Fruit fly (Drosophila melanogaster) whole organism, prepupa: ENCODE data around the gene Con.

Experiments
- Blimp-1 ChIP-seq: fragments of 200-800 bp; sonication (Bioruptor generic); optimal IDR thresholded peaks from 3 replicates; lab custom pipeline; 2017; ENCODE audit warnings: missing biosample characterization, missing genetic modification characterization, mild to moderate bottlenecking, moderate library complexity, missing genetic modification reagents
- CG31627 ChIP-seq: fragments of 200-800 bp; sonication (Bioruptor generic); optimal IDR thresholded peaks from 3 replicates; lab custom pipeline; 2016; ENCODE audit warnings: missing biosample characterization, missing genetic modification characterization
- CG6792 ChIP-seq: fragments of 200-800 bp; sonication (Bioruptor generic); optimal IDR thresholded peaks from 3 replicates; lab custom pipeline; 2016; ENCODE audit warnings: missing biosample characterization, missing genetic modification characterization
- CG6854 ChIP-seq: fragments of 200-800 bp; sonication (Bioruptor generic); optimal IDR thresholded peaks from 2 replicates; lab custom pipeline; 2017; ENCODE audit warnings: missing biosample characterization, mild to moderate bottlenecking, missing genetic modification characterization
- CG8319 ChIP-seq: fragments of 200-800 bp; sonication (Bioruptor generic); optimal IDR thresholded peaks from 3 replicates; lab custom pipeline; 2016; ENCODE audit warnings: missing biosample characterization, missing genetic modification characterization
- Eip75B ChIP-seq: fragments of 200-800 bp; sonication (Bioruptor generic); optimal IDR thresholded peaks from 3 replicates; lab custom pipeline; 2016; ENCODE audit warnings: missing biosample characterization, missing genetic modification characterization
- Eip93F ChIP-seq: fragments of 200-800 bp; sonication (Bioruptor generic); optimal IDR thresholded peaks from 2 replicates; lab custom pipeline; 2016; ENCODE audit warnings: missing biosample characterization, mild to moderate bottlenecking, missing genetic modification characterization
- Lpt ChIP-seq: fragments of 200-800 bp; sonication (Bioruptor generic); optimal IDR thresholded peaks from 3 replicates; lab custom pipeline; 2016; ENCODE audit warnings: missing biosample characterization, missing genetic modification characterization
- Smox ChIP-seq: fragments of 200-800 bp; sonication (Bioruptor generic); optimal IDR thresholded peaks from 3 replicates; lab custom pipeline; 2016; ENCODE audit warnings: missing biosample characterization, missing genetic modification characterization
- Sox102F ChIP-seq: fragments of 200-800 bp; sonication (Bioruptor generic); optimal IDR thresholded peaks from 2 replicates; lab custom pipeline; 2016; ENCODE audit warnings: missing biosample characterization, mild to moderate bottlenecking, missing genetic modification characterization
- acj6 ChIP-seq: fragments of 200-800 bp; sonication (Bioruptor generic); optimal IDR thresholded peaks from 3 replicates; lab custom pipeline; 2016; ENCODE audit warnings: missing biosample characterization, missing genetic modification characterization
- cyc ChIP-seq: fragments of 200-800 bp; sonication (Bioruptor generic); optimal IDR thresholded peaks from 3 replicates; lab custom pipeline; 2016; ENCODE audit warnings: missing biosample characterization, missing genetic modification characterization
- eg ChIP-seq: fragments of 200-800 bp; sonication (Bioruptor generic); IDR thresholded peaks from 3 replicates; pipeline ENCODE4 v1.3.6; 2022; ENCODE audit warnings: missing biosample characterization, missing genetic modification characterization
- spab ChIP-seq: fragments of 200-800 bp; sonication (Bioruptor generic); optimal IDR thresholded peaks from 2 replicates; lab custom pipeline; 2017; ENCODE audit warnings: missing biosample characterization, mild to moderate bottlenecking, missing genetic modification characterization, missing genetic modification reagents

dm6 chr3L:5017521-5017920, 61.3 kb downstream of the Con start:
- TF ChIP-seq eg (no peak), Sox102F (no peak), cyc (GFP tag; lab: Kevin White, UChicago) (no peak), Eip75B (GFP tag; lab: Kevin White, UChicago) (no peak), Eip93F (GFP tag; lab: Kevin White, UChicago) (no peak), spab (GFP tag; lab: Kevin White, UChicago) (no peak), CG8319 (GFP tag; lab: Kevin White, UChicago) (no peak), CG6854 (GFP tag; lab: Kevin White, UChicago) (no peak), Lpt (GFP tag; lab: Kevin White, UChicago) (no peak), CG31627 (GFP tag; lab: Kevin White, UChicago) (no peak), CG6792 (GFP tag; lab: Kevin White, UChicago) (no peak), Blimp-1 (GFP tag; lab: Kevin White, UChicago) (no peak), acj6 (GFP tag; lab: Kevin White, UChicago) (no peak), Smox (GFP tag; lab: Kevin White, UChicago) (no peak)
